Worm (Caenorhabditis elegans): ENCODE data around the gene lpr-2.

DNA sequence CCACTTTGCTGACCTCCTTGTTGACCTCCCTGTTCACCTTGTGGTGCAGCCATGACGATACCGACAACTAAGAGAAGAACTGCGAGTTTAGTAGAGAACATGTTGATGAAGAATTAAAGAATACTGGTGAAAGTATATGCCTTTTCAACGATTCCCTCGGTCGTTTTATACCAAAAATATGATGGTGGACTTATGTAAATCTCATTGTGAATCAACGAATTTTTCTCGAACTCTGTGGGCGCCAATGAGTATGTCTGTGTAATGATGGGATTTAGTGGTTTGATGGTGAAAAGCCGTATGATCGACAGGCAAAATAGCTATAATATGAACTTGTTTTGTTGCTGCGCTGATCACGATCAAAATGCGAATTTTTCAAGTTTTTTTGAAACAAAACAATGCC is 41.7 kb upstream of the lpr-2 start, which contains the start of gene K01A6.8:
- TF ChIP-seq attf-6 (GFP tag; IDR thresholded peaks at IDR 0.05) (no peak), unc-62 (GFP tag; optimal IDR thresholded peaks at IDR 0.05) (no peak), nhr-120 (GFP tag; IDR thresholded peaks at IDR 0.05) (no peak), B0336.3 (GFP tag; IDR thresholded peaks at IDR 0.05) (no peak), aptf-2 (GFP tag; conservative IDR thresholded peaks at IDR 0.05) (no peak), nhr-90 (tag; optimal IDR thresholded peaks at IDR 0.05) (no peak), athp-1 (tag; optimal IDR thresholded peaks at IDR 0.05) (no peak), ceh-91 (GFP tag; IDR thresholded peaks at IDR 0.05) (no peak)
